Fruit fly (Drosophila melanogaster) whole organism, embryonic: Measurements from ENCODE around the gene dj-1beta.

ENCODE experiments used
- Adf1 ChIP-seq: fragments of 200-800 bp; sonication (Bioruptor generic); IDR thresholded peaks from 2 replicates; pipeline ENCODE4 v1.3.6; 2022; ENCODE audit warnings: missing biosample characterization, missing genetic modification characterization
- Bgb ChIP-seq: fragments of 200-800 bp; sonication (Bioruptor generic); IDR thresholded peaks from 2 replicates; pipeline ENCODE4 v1.3.6; 2022; ENCODE audit warnings: missing biosample characterization, missing genetic modification characterization; ENCODE audit not compliant: partially characterized antibody
- CG10274 ChIP-seq: fragments of 200-800 bp; sonication (Bioruptor generic); optimal IDR thresholded peaks from 3 replicates; lab custom pipeline; 2017; ENCODE audit warnings: missing biosample characterization, mild to moderate bottlenecking, missing genetic modification characterization
- CG10321 ChIP-seq: fragments of 200-800 bp; sonication (Bioruptor generic); IDR thresholded peaks from 2 replicates; pipeline ENCODE4 v1.3.6; 2022; ENCODE audit warnings: missing biosample characterization, missing genetic modification characterization
- CG13894 ChIP-seq: fragments of 200-800 bp; sonication (Bioruptor generic); optimal IDR thresholded peaks from 3 replicates; lab custom pipeline; 2018; ENCODE audit warnings: missing biosample characterization, mild to moderate bottlenecking, missing genetic modification characterization, moderate library complexity
- CG17359 ChIP-seq: fragments of 200-800 bp; sonication (Bioruptor generic); optimal IDR thresholded peaks from 3 replicates; lab custom pipeline; 2018; ENCODE audit warnings: missing biosample characterization, mild to moderate bottlenecking, missing genetic modification characterization, moderate library complexity
- CG2199 ChIP-seq: fragments of 200-800 bp; sonication (Bioruptor generic); IDR thresholded peaks from 3 replicates; pipeline ENCODE4 v1.3.6; 2022; ENCODE audit warnings: missing biosample characterization, missing genetic modification characterization
- CG34376 ChIP-seq: fragments of 200-800 bp; sonication (Bioruptor generic); optimal IDR thresholded peaks from 2 replicates; lab custom pipeline; 2018; ENCODE audit warnings: missing biosample characterization, mild to moderate bottlenecking, missing genetic modification characterization
- CG4404 ChIP-seq: fragments of 200-800 bp; sonication (Bioruptor generic); IDR thresholded peaks from 2 replicates; pipeline ENCODE4 v1.3.6; 2022; ENCODE audit warnings: missing biosample characterization, missing genetic modification characterization
- CG5245 ChIP-seq: fragments of 200-800 bp; sonication (Bioruptor generic); optimal IDR thresholded peaks from 3 replicates; lab custom pipeline; 2016; ENCODE audit warnings: missing biosample characterization, missing genetic modification characterization
- CG6689 ChIP-seq: fragments of 200-800 bp; sonication (Bioruptor generic); IDR thresholded peaks from 2 replicates; pipeline ENCODE4 v1.3.6; 2022; ENCODE audit warnings: missing biosample characterization, missing genetic modification characterization
- CG6813 ChIP-seq: fragments of 200-800 bp; sonication (Bioruptor generic); optimal IDR thresholded peaks from 2 replicates; lab custom pipeline; 2017; ENCODE audit warnings: missing biosample characterization, missing genetic modification characterization, mild to moderate bottlenecking, moderate library complexity, missing genetic modification reagents
- CG7372 ChIP-seq: fragments of 200-800 bp; sonication (Bioruptor generic); IDR thresholded peaks from 2 replicates; pipeline ENCODE4 v1.3.6; 2022; ENCODE audit warnings: missing biosample characterization, missing genetic modification characterization
- CG8478 ChIP-seq: fragments of >200 bp; optimal IDR thresholded peaks from 2 replicates; lab custom pipeline; 2018
- CrebB ChIP-seq: fragments of 200-800 bp; sonication (Bioruptor generic); optimal IDR thresholded peaks from 3 replicates; lab custom pipeline; 2018; ENCODE audit warnings: missing biosample characterization, mild to moderate bottlenecking, missing genetic modification characterization
- Deaf1 ChIP-seq: fragments of 200-800 bp; optimal IDR thresholded peaks from 3 replicates; lab custom pipeline; 2019; ENCODE audit warnings: missing biosample characterization, mild to moderate bottlenecking, missing genetic modification characterization, moderate library complexity
- Dll ChIP-seq: fragments of 200-800 bp; sonication (Bioruptor generic); IDR thresholded peaks from 4 replicates; pipeline ENCODE4 v1.3.6; 2022; ENCODE audit warnings: missing biosample characterization, missing genetic modification characterization; ENCODE audit not compliant: partially characterized antibody
- Doc2 ChIP-seq: fragments of 200-800 bp; sonication (Bioruptor generic); IDR thresholded peaks from 2 replicates; pipeline ENCODE4 v1.3.6; 2022; ENCODE audit warnings: missing biosample characterization, missing genetic modification characterization
- ERR ChIP-seq: fragments of 200-800 bp; sonication (Bioruptor generic); optimal IDR thresholded peaks from 2 replicates; lab custom pipeline; 2016; ENCODE audit warnings: missing biosample characterization, missing genetic modification characterization
- HLH4C ChIP-seq: fragments of 200-800 bp; sonication (Bioruptor generic); IDR thresholded peaks from 3 replicates; pipeline ENCODE4 v1.3.6; 2022; ENCODE audit warnings: missing biosample characterization, missing genetic modification characterization; ENCODE audit not compliant: partially characterized antibody
- Hsf ChIP-seq: fragments of 200-800 bp; sonication (Bioruptor generic); optimal IDR thresholded peaks from 3 replicates; lab custom pipeline; 2016; ENCODE audit warnings: missing biosample characterization, missing genetic modification characterization
- Lpt ChIP-seq: fragments of >200 bp; optimal IDR thresholded peaks from 2 replicates; lab custom pipeline; 2018; ENCODE audit warnings: missing biosample characterization, missing genetic modification characterization
- Meics ChIP-seq: fragments of 200-800 bp; sonication (Bioruptor generic); optimal IDR thresholded peaks from 2 replicates; lab custom pipeline; 2017; ENCODE audit warnings: missing biosample characterization, mild to moderate bottlenecking, missing genetic modification characterization
- Mes4 ChIP-seq: fragments of 200-800 bp; sonication (Bioruptor generic); optimal IDR thresholded peaks from 2 replicates; lab custom pipeline; 2016; ENCODE audit warnings: missing biosample characterization, missing genetic modification characterization
- Nf-YB ChIP-seq: fragments of 200-800 bp; sonication (Bioruptor generic); optimal IDR thresholded peaks from 3 replicates; lab custom pipeline; 2019; ENCODE audit warnings: missing biosample characterization, mild to moderate bottlenecking, missing genetic modification characterization, moderate library complexity
- Opbp ChIP-seq: fragments of 200-800 bp; sonication (Bioruptor generic); IDR thresholded peaks from 3 replicates; pipeline ENCODE4 v1.3.6; 2022; ENCODE audit warnings: missing biosample characterization, missing genetic modification characterization; ENCODE audit not compliant: partially characterized antibody
- Pdp1 ChIP-seq, 2 experiments: fragments of 200-800 bp; sonication (Bioruptor generic); optimal IDR thresholded peaks; 3 replicates each; lab custom pipeline; 2016; ENCODE audit warnings: missing biosample characterization in 2 of 2, missing genetic modification characterization in 2 of 2, mild to moderate bottlenecking in 1 of 2, moderate library complexity in 1 of 2
- Scr ChIP-seq: fragments of 200-800 bp; sonication (Bioruptor generic); IDR thresholded peaks from 2 replicates; pipeline ENCODE4 v1.3.6; 2022; ENCODE audit warnings: missing biosample characterization, missing genetic modification characterization; ENCODE audit not compliant: partially characterized antibody
- Xbp1 ChIP-seq: fragments of 200-800 bp; sonication (Bioruptor generic); optimal IDR thresholded peaks from 3 replicates; lab custom pipeline; 2016; ENCODE audit warnings: missing biosample characterization, mild to moderate bottlenecking, missing genetic modification characterization
- abd-A ChIP-seq: fragments of 200-800 bp; sonication (Bioruptor generic); optimal IDR thresholded peaks from 3 replicates; lab custom pipeline; 2019; ENCODE audit warnings: missing biosample characterization, mild to moderate bottlenecking, missing genetic modification characterization, moderate library complexity
- cato ChIP-seq: fragments of 200-800 bp; sonication (Bioruptor generic); optimal IDR thresholded peaks from 2 replicates; lab custom pipeline; 2016; ENCODE audit warnings: missing biosample characterization, missing genetic modification characterization, borderline replicate concordance
- chinmo ChIP-seq: fragments of 200-800 bp; sonication (Bioruptor generic); IDR thresholded peaks from 4 replicates; pipeline ENCODE4 v1.3.6; 2022; ENCODE audit warnings: missing biosample characterization, missing genetic modification characterization; ENCODE audit not compliant: partially characterized antibody
- dpn ChIP-seq, 2 experiments: fragments of 200-800 bp; sonication (Bioruptor generic); optimal IDR thresholded peaks; 3 replicates each; lab custom pipeline; 2016; ENCODE audit warnings: missing biosample characterization in 2 of 2, missing genetic modification characterization in 2 of 2
- ewg ChIP-seq: fragments of 200-800 bp; sonication (Bioruptor generic); optimal IDR thresholded peaks from 3 replicates; lab custom pipeline; 2017; ENCODE audit warnings: mild to moderate bottlenecking, missing biosample characterization, missing genetic modification reagents, missing genetic modification characterization
- gcm ChIP-seq: fragments of 200-800 bp; sonication (Bioruptor generic); optimal IDR thresholded peaks from 2 replicates; lab custom pipeline; 2019; ENCODE audit warnings: missing biosample characterization, mild to moderate bottlenecking, missing genetic modification characterization, moderate library complexity
- jigr1 ChIP-seq: fragments of 200-800 bp; sonication (Bioruptor generic); IDR thresholded peaks from 3 replicates; pipeline ENCODE4 v1.3.6; 2022; ENCODE audit warnings: missing biosample characterization, missing genetic modification characterization
- ken ChIP-seq: fragments of 200-800 bp; sonication (Bioruptor generic); IDR thresholded peaks from 3 replicates; pipeline ENCODE4 v1.3.6; 2022; ENCODE audit warnings: missing biosample characterization, missing genetic modification characterization
- nau ChIP-seq: fragments of 200-800 bp; sonication (Bioruptor generic); optimal IDR thresholded peaks from 3 replicates; lab custom pipeline; 2017; ENCODE audit warnings: missing biosample characterization, mild to moderate bottlenecking, missing genetic modification characterization, missing genetic modification reagents
- nerfin-1 ChIP-seq: fragments of 200-800 bp; sonication (Bioruptor generic); optimal IDR thresholded peaks from 3 replicates; lab custom pipeline; 2019; ENCODE audit warnings: missing biosample characterization, mild to moderate bottlenecking, missing genetic modification characterization, moderate library complexity
- org-1 ChIP-seq: fragments of 200-800 bp; sonication (Bioruptor generic); optimal IDR thresholded peaks from 2 replicates; lab custom pipeline; 2017; ENCODE audit warnings: missing biosample characterization, missing genetic modification characterization
- pb ChIP-seq: fragments of 200-800 bp; sonication (Bioruptor generic); optimal IDR thresholded peaks from 3 replicates; lab custom pipeline; 2016; ENCODE audit warnings: missing biosample characterization, missing genetic modification characterization
- prd ChIP-seq, 3 experiments: fragments of >200 bp in 2 of 3; fragments of 200-800 bp in 1 of 3; sonication (Bioruptor generic) in 1 of 3; optimal IDR thresholded peaks in 2 of 3; IDR thresholded peaks in 1 of 3; 2 replicates in 2 of 3; 3 replicates in 1 of 3; pipeline versions ENCODE4 v1.3.6 to Lab custom; 2017 to 2022; ENCODE audit warnings: missing biosample characterization in 1 of 3, missing genetic modification characterization in 1 of 3
- pros ChIP-seq: fragments of 200-800 bp; sonication (Bioruptor generic); optimal IDR thresholded peaks from 3 replicates; lab custom pipeline; 2019; ENCODE audit warnings: missing biosample characterization, mild to moderate bottlenecking, missing genetic modification characterization, moderate library complexity
- shn ChIP-seq: fragments of 200-800 bp; sonication (Bioruptor generic); optimal IDR thresholded peaks from 3 replicates; lab custom pipeline; 2016; ENCODE audit warnings: missing biosample characterization, missing genetic modification characterization
- sna ChIP-seq: fragments of 200-800 bp; sonication (Bioruptor generic); IDR thresholded peaks from 2 replicates; pipeline ENCODE4 v1.3.6; 2022; ENCODE audit warnings: missing biosample characterization, missing genetic modification characterization; ENCODE audit not compliant: partially characterized antibody
- stc ChIP-seq: fragments of 200-800 bp; sonication (Bioruptor generic); IDR thresholded peaks from 2 replicates; pipeline ENCODE4 v1.3.6; 2022; ENCODE audit warnings: missing biosample characterization, missing genetic modification characterization
- trh ChIP-seq: fragments of 200-800 bp; sonication (Bioruptor generic); optimal IDR thresholded peaks from 2 replicates; lab custom pipeline; 2016; ENCODE audit warnings: missing biosample characterization, missing genetic modification characterization

dj-1beta gene

DNA sequence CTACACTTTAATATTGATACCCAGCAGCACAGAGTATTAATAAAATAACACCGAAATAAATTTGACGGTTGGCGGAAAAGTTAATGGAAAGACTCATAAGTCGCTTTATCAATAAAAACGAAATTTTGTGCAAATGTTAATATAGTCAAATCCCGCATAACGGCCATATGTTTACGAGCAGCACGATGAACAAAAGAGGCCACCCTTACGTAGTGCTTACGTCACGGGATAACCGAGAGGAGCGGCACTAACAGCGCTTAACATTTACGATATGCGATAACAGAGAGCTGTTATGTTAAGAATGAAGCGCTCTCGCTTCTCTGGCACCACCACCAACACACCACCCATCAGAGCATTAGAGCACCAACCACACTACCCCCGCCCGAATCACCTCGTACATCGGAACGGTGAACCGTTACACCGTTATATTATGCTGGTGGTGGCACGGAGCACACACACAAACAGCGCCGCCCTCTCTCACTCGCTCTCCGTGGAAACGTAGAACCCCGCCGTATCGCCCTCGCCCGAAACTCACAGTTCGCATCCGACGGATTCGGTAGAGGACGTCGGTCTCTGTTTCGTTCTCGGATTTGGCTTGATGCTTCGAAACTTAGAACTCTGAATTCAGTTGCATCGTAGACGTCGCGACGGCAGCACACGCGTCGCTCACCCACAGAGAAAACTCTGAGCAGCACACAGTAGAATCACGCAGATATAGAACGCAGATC is 41.4 kb upstream of the dj-1beta start, which contains the start of gene zfh1 (continued):
- TF ChIP-seq CG10274: no peak
- TF ChIP-seq Pdp1 (GFP tag; optimal IDR thresholded peaks at IDR 0.05; lab: Kevin White, UChicago): peak in 1 of 2 experiments; percentile 23
- TF ChIP-seq nau (GFP tag; lab: Kevin White, UChicago): peak; percentile 14
- TF ChIP-seq Nf-YB (GFP tag; lab: Kevin White, UChicago): peak; percentile 87
- TF ChIP-seq abd-A (tag; lab: Kevin White, UChicago): peak; percentile 74
- TF ChIP-seq sna: 0 out of 2 replicates have a peak, but pooled peaks have one; percentile 25
- peak; percentile 4 for TF ChIP-seq ewg (GFP tag; lab: Kevin White, UChicago)
- TF ChIP-seq prd (optimal IDR thresholded peaks at IDR 0.05; lab: Kevin White, UChicago): no peak
- 0 out of 3 replicates have a peak, but pooled peaks have one; percentile 6 for TF ChIP-seq prd (GFP tag; IDR thresholded peaks at IDR 0.05; lab: Robert Waterston, UW)
- no peak for TF ChIP-seq org-1 (GFP tag; lab: Kevin White, UChicago)
- TF ChIP-seq Hsf (GFP tag; lab: Kevin White, UChicago): no peak
- TF ChIP-seq CG10321 (GFP tag; lab: Robert Waterston, UW): no peak
- no peak for TF ChIP-seq stc (GFP tag; lab: Robert Waterston, UW)
- peak; percentile 89 for TF ChIP-seq gcm (GFP tag; lab: Kevin White, UChicago)
- TF ChIP-seq Dll: 0 out of 4 replicates have a peak, but pooled peaks have one; percentile 20
- TF ChIP-seq Adf1: peak; percentile 28; the same call in 1 of the 2 replicates
- no peak for TF ChIP-seq cato (GFP tag; lab: Kevin White, UChicago)
- TF ChIP-seq ken (GFP tag; lab: Robert Waterston, UW): 0 out of 3 replicates have a peak, but pooled peaks have one; percentile 14
- TF ChIP-seq CG8478: peak; percentile 8
- peak; percentile 43 for TF ChIP-seq nerfin-1
- no peak for TF ChIP-seq CG4404 (GFP tag; lab: Robert Waterston, UW)
- TF ChIP-seq shn (GFP tag; lab: Kevin White, UChicago): no peak
- TF ChIP-seq Opbp (GFP tag; lab: Robert Waterston, UW): 0 out of 3 replicates have a peak, but pooled peaks have one; percentile 61
- peak; percentile 53 for TF ChIP-seq ERR (GFP tag; lab: Kevin White, UChicago)
- TF ChIP-seq CG6813 (GFP tag; lab: Kevin White, UChicago): no peak
- no peak for TF ChIP-seq CG6689 (GFP tag; lab: Robert Waterston, UW)
- no peak for TF ChIP-seq Meics (GFP tag; lab: Kevin White, UChicago)
- no peak for TF ChIP-seq Lpt
- TF ChIP-seq pros (GFP tag; lab: Kevin White, UChicago): peak; percentile 68
- peak; percentile 15 for TF ChIP-seq CG34376 (GFP tag; lab: Kevin White, UChicago)
- TF ChIP-seq trh (GFP tag; lab: Kevin White, UChicago): no peak
- no peak for TF ChIP-seq jigr1 (GFP tag; lab: Robert Waterston, UW)
- TF ChIP-seq pb (GFP tag; lab: Kevin White, UChicago): no peak
- TF ChIP-seq Mes4 (GFP tag; lab: Kevin White, UChicago): peak; percentile 19
- peak; percentile 96 for TF ChIP-seq Deaf1 (tag; lab: Kevin White, UChicago)
- no peak for TF ChIP-seq CG5245
- no peak for TF ChIP-seq CG13894
- TF ChIP-seq Scr (GFP tag; lab: Robert Waterston, UW): peak; percentile 47; the same call in 1 of the 2 replicates
- peak; percentile 65; the same call in 1 of the 4 replicates for TF ChIP-seq chinmo (GFP tag; lab: Robert Waterston, UW)
- TF ChIP-seq CG17359: no peak
- no peak for TF ChIP-seq Xbp1 (GFP tag; lab: Kevin White, UChicago)
- no peak for TF ChIP-seq CG7372 (GFP tag; lab: Robert Waterston, UW)
- TF ChIP-seq Doc2 (GFP tag; lab: Robert Waterston, UW): no peak
- peak; percentile 22; the same call in 1 of the 3 replicates for TF ChIP-seq HLH4C (GFP tag; lab: Robert Waterston, UW)
- peak; percentile 76; the same call in 2 of the 3 replicates for TF ChIP-seq CG2199 (GFP tag; lab: Robert Waterston, UW)
- TF ChIP-seq CrebB (tag; lab: Kevin White, UChicago): no peak
- TF ChIP-seq Bgb (GFP tag; lab: Robert Waterston, UW): peak; percentile 48; the same call in 1 of the 2 replicates
- TF ChIP-seq dpn (GFP tag; optimal IDR thresholded peaks at IDR 0.05; lab: Kevin White, UChicago): no peak
